Fruit fly (Drosophila melanogaster) whole organism, pupa: Measurements from ENCODE around the gene Nepl14.

Experiments used
- CG10348 ChIP-seq: fragments of 200-800 bp; sonication (Bioruptor generic); IDR thresholded peaks from 2 replicates; pipeline ENCODE4 v1.3.6; 2022; ENCODE audit warnings: missing biosample characterization, missing genetic modification characterization
- CG13204 ChIP-seq: fragments of 200-800 bp; sonication (Bioruptor generic); optimal IDR thresholded peaks from 2 replicates; lab custom pipeline; 2018; ENCODE audit warnings: missing biosample characterization, mild to moderate bottlenecking, missing genetic modification characterization, moderate library complexity
- CG17806 ChIP-seq: fragments of 200-800 bp; sonication (Bioruptor generic); optimal IDR thresholded peaks from 2 replicates; lab custom pipeline; 2018; ENCODE audit warnings: missing biosample characterization, mild to moderate bottlenecking, missing genetic modification characterization, moderate library complexity
- CG32121 ChIP-seq: fragments of 200-800 bp; sonication (Bioruptor generic); IDR thresholded peaks from 2 replicates; pipeline ENCODE4 v1.3.6; 2022; ENCODE audit warnings: missing biosample characterization, missing genetic modification characterization
- CG4496 ChIP-seq: fragments of 200-800 bp; sonication (Bioruptor generic); IDR thresholded peaks from 3 replicates; pipeline ENCODE4 v1.3.6; 2022; ENCODE audit warnings: missing biosample characterization, missing genetic modification characterization
- CG8159 ChIP-seq: fragments of 200-800 bp; sonication (Bioruptor generic); optimal IDR thresholded peaks from 3 replicates; lab custom pipeline; 2018; ENCODE audit warnings: missing biosample characterization, mild to moderate bottlenecking, missing genetic modification characterization, moderate library complexity
- Ets98B ChIP-seq: fragments of 200-800 bp; sonication (Bioruptor generic); IDR thresholded peaks from 2 replicates; pipeline ENCODE4 v1.3.6; 2022; ENCODE audit warnings: missing biosample characterization, missing genetic modification characterization
- Pif1A ChIP-seq: fragments of 200-800 bp; sonication (Bioruptor generic); optimal IDR thresholded peaks from 3 replicates; lab custom pipeline; 2016; ENCODE audit warnings: missing biosample characterization, missing genetic modification characterization
- fd96Ca ChIP-seq: fragments of 200-800 bp; sonication (Bioruptor generic); IDR thresholded peaks from 3 replicates; pipeline ENCODE4 v1.3.6; 2022; ENCODE audit warnings: missing biosample characterization, missing genetic modification characterization
- gl ChIP-seq: fragments of 200-800 bp; sonication (Bioruptor generic); optimal IDR thresholded peaks from 2 replicates; lab custom pipeline; 2018; ENCODE audit warnings: missing biosample characterization, mild to moderate bottlenecking, missing genetic modification characterization
- rn ChIP-seq: fragments of 200-800 bp; sonication (Bioruptor generic); IDR thresholded peaks from 2 replicates; pipeline ENCODE4 v1.3.6; 2022; ENCODE audit warnings: missing biosample characterization, missing genetic modification characterization

- TF ChIP-seq Pif1A (no peak), CG10348 (GFP tag; lab: Robert Waterston, UW) (no peak), CG13204 (GFP tag; lab: Kevin White, UChicago) (no peak), Ets98B (GFP tag; lab: Robert Waterston, UW) (no peak), CG32121 (GFP tag; lab: Robert Waterston, UW) (no peak), gl (tag; lab: Kevin White, UChicago) (no peak), CG17806 (tag; lab: Kevin White, UChicago) (no peak), rn (GFP tag; lab: Robert Waterston, UW) (no peak), CG4496 (GFP tag; lab: Robert Waterston, UW) (no peak), fd96Ca (GFP tag; lab: Robert Waterston, UW) (no peak), CG8159 (no peak)
Measured at dm6 chr3R:22718401-22718800, 45.1 kb downstream of the Nepl14 start.
